Worm (Caenorhabditis elegans): ENCODE data around the gene F42A9.7.

The F42A9.7 gene

ce11 chrIV:8629609-8630052, 12.7 kb upstream of the F42A9.7 start:
- TF ChIP-seq nhr-20 (tag; optimal IDR thresholded peaks at IDR 0.05) = peak; percentile 61
- peak; percentile 77 for TF ChIP-seq unc-86 (tag; optimal IDR thresholded peaks at IDR 0.05)
- no peak for TF ChIP-seq grh-1 (GFP tag; IDR thresholded peaks at IDR 0.05)
- TF ChIP-seq zip-4 (GFP tag; optimal IDR thresholded peaks at IDR 0.05) = no peak
- no peak for TF ChIP-seq ama-1 (optimal IDR thresholded peaks at IDR 0.05)
- TF ChIP-seq ceh-88 (GFP tag; IDR thresholded peaks at IDR 0.05) = peak; percentile 30; the same call in 1 of the 2 replicates
- TF ChIP-seq sptf-1 (tag; optimal IDR thresholded peaks at IDR 0.05) = no peak
- peak; percentile 67 for TF ChIP-seq swsn-7 (tag; optimal IDR thresholded peaks at IDR 0.05)
- no peak for TF ChIP-seq nhr-11 (tag; optimal IDR thresholded peaks at IDR 0.05)
- peak; percentile 63 for TF ChIP-seq fkh-8 (tag; optimal IDR thresholded peaks at IDR 0.05)
- no peak for TF ChIP-seq unc-30 (tag; optimal IDR thresholded peaks at IDR 0.05)
- peak; percentile 38 for TF ChIP-seq fos-1 (tag; optimal IDR thresholded peaks at IDR 0.05)
- peak in 1 of 2 experiments; percentile 8 for TF ChIP-seq egl-27 (tag; optimal IDR thresholded peaks at IDR 0.05)
- peak; percentile 39 for TF ChIP-seq rnt-1 (tag; optimal IDR thresholded peaks at IDR 0.05)
- no peak for TF ChIP-seq hpl-2 (GFP tag; optimal IDR thresholded peaks at IDR 0.05)
- no peak for TF ChIP-seq ztf-4 (tag; optimal IDR thresholded peaks at IDR 0.05)
- TF ChIP-seq C16A3.4 (tag; optimal IDR thresholded peaks at IDR 0.05) = peak; percentile 41
- TF ChIP-seq sup-37 (GFP tag; optimal IDR thresholded peaks at IDR 0.05) = no peak
- peak; percentile 53 for TF ChIP-seq nhr-19 (GFP tag; conservative IDR thresholded peaks at IDR 0.05)
- no peak for TF ChIP-seq fkh-4 (tag; optimal IDR thresholded peaks at IDR 0.05; ENCODE audit: borderline replicate concordance)
- no peak for TF ChIP-seq ceh-8 (GFP tag; optimal IDR thresholded peaks at IDR 0.05)
- TF ChIP-seq unc-62 (GFP tag; optimal IDR thresholded peaks at IDR 0.05) = no peak
- peak; percentile 56 for TF ChIP-seq nhr-77 (tag; optimal IDR thresholded peaks at IDR 0.05)
- TF ChIP-seq efl-3 (GFP tag; optimal IDR thresholded peaks at IDR 0.05) = no peak
- TF ChIP-seq skn-1 (tag; optimal IDR thresholded peaks at IDR 0.05) = no peak
- TF ChIP-seq alr-1 (tag; optimal IDR thresholded peaks at IDR 0.05; ENCODE audit: borderline replicate concordance) = no peak
- TF ChIP-seq Y116A8C.19 (tag; optimal IDR thresholded peaks at IDR 0.05; ENCODE audit: borderline replicate concordance) = no peak
- no peak for TF ChIP-seq C04F5.9 (tag; optimal IDR thresholded peaks at IDR 0.05)
- peak; percentile 38 for TF ChIP-seq mef-2 (tag; optimal IDR thresholded peaks at IDR 0.05)
- TF ChIP-seq C34B4.2 (tag; optimal IDR thresholded peaks at IDR 0.05) = no peak
- peak; percentile 40 for TF ChIP-seq isw-1 (GFP tag; IDR thresholded peaks at IDR 0.05)
- TF ChIP-seq vab-15 (tag; optimal IDR thresholded peaks at IDR 0.05) = no peak
- TF ChIP-seq irx-1 (tag; optimal IDR thresholded peaks at IDR 0.05) = peak; percentile 50
- peak; percentile 16 to 58 for TF ChIP-seq lsy-2 (tag; optimal IDR thresholded peaks at IDR 0.05)
- no peak for TF ChIP-seq jun-1 (tag; optimal IDR thresholded peaks at IDR 0.05)
- no peak for TF ChIP-seq zag-1 (tag; optimal IDR thresholded peaks at IDR 0.05)
- TF ChIP-seq ces-1 (GFP tag; optimal IDR thresholded peaks at IDR 0.05) = no peak
- TF ChIP-seq mep-1 (tag; optimal IDR thresholded peaks at IDR 0.05) = peak; percentile 45
- TF ChIP-seq aly-2 (tag; optimal IDR thresholded peaks at IDR 0.05) = no peak
- TF ChIP-seq efl-1 (optimal IDR thresholded peaks at IDR 0.05) = peak; percentile 48 to 60
- TF ChIP-seq efl-1 (GFP tag; optimal IDR thresholded peaks at IDR 0.05 in 1 of 2) = peak; percentile 2 to 55
- TF ChIP-seq lin-13 (GFP tag; optimal IDR thresholded peaks at IDR 0.05) = no peak
- no peak for TF ChIP-seq nhr-28 (tag; optimal IDR thresholded peaks at IDR 0.05)
- TF ChIP-seq ceh-90 (tag; optimal IDR thresholded peaks at IDR 0.05) = no peak
- no peak for TF ChIP-seq lin-39 (tag; optimal IDR thresholded peaks at IDR 0.05)
- no peak for TF ChIP-seq lin-15B (tag; optimal IDR thresholded peaks at IDR 0.05)
- TF ChIP-seq lin-35 (GFP tag; optimal IDR thresholded peaks at IDR 0.05) = peak in 1 of 2 experiments; percentile 7
- peak in 1 of 3 experiments; percentile 4 for TF ChIP-seq dpl-1 (GFP tag; optimal IDR thresholded peaks at IDR 0.05)
- peak; percentile 39 for TF ChIP-seq xbp-1 (tag; optimal IDR thresholded peaks at IDR 0.05)
- no peak for TF ChIP-seq pax-3 (tag; optimal IDR thresholded peaks at IDR 0.05)
- no peak for TF ChIP-seq hlh-4 (tag; optimal IDR thresholded peaks at IDR 0.05)
- peak; percentile 74 for TF ChIP-seq tbx-2 (tag; optimal IDR thresholded peaks at IDR 0.05)
- no peak for TF ChIP-seq elt-2 (tag; optimal IDR thresholded peaks at IDR 0.05)
- no peak for TF ChIP-seq hlh-17 (GFP tag; optimal IDR thresholded peaks at IDR 0.05; ENCODE audit: borderline replicate concordance)
